Fruit fly (Drosophila melanogaster) whole organism, prepupa: ENCODE data around the gene sofe.

Source experiments
- Blimp-1 ChIP-seq: fragments of 200-800 bp; sonication (Bioruptor generic); optimal IDR thresholded peaks from 3 replicates; lab custom pipeline; 2017; ENCODE audit warnings: missing biosample characterization, missing genetic modification characterization, mild to moderate bottlenecking, moderate library complexity, missing genetic modification reagents
- CG10631 ChIP-seq: fragments of 200-800 bp; sonication (Bioruptor generic); optimal IDR thresholded peaks from 2 replicates; lab custom pipeline; 2016; ENCODE audit warnings: missing biosample characterization, missing genetic modification characterization
- CG11294 ChIP-seq: fragments of 200-800 bp; sonication (Bioruptor generic); IDR thresholded peaks from 2 replicates; pipeline ENCODE4 v1.3.6; 2022; ENCODE audit warnings: missing biosample characterization, missing genetic modification characterization
- CG11902 ChIP-seq: fragments of 200-800 bp; sonication (Bioruptor generic); optimal IDR thresholded peaks from 3 replicates; lab custom pipeline; 2016; ENCODE audit warnings: missing biosample characterization, missing genetic modification characterization
- CG15336 ChIP-seq: fragments of 200-800 bp; sonication (Bioruptor generic); IDR thresholded peaks from 2 replicates; pipeline ENCODE4 v1.3.6; 2022; ENCODE audit warnings: missing biosample characterization, missing genetic modification characterization
- CG16779 ChIP-seq: fragments of 200-800 bp; sonication (Bioruptor generic); optimal IDR thresholded peaks from 3 replicates; lab custom pipeline; 2017; ENCODE audit warnings: missing biosample characterization, mild to moderate bottlenecking, missing genetic modification characterization
- CG3032 ChIP-seq: fragments of 200-800 bp; optimal IDR thresholded peaks from 2 replicates; lab custom pipeline; 2019; ENCODE audit warnings: missing biosample characterization, mild to moderate bottlenecking, missing genetic modification characterization, moderate library complexity
- CG31627 ChIP-seq: fragments of 200-800 bp; sonication (Bioruptor generic); optimal IDR thresholded peaks from 3 replicates; lab custom pipeline; 2016; ENCODE audit warnings: missing biosample characterization, missing genetic modification characterization
- CG32006 ChIP-seq: fragments of 200-800 bp; sonication (Bioruptor generic); optimal IDR thresholded peaks from 3 replicates; lab custom pipeline; 2017; ENCODE audit warnings: missing biosample characterization, mild to moderate bottlenecking, missing genetic modification characterization
- CG34406 ChIP-seq: fragments of 200-800 bp; sonication (Bioruptor generic); optimal IDR thresholded peaks from 3 replicates; lab custom pipeline; 2016; ENCODE audit warnings: missing biosample characterization, missing genetic modification characterization
- CG4318 ChIP-seq: fragments of 200-800 bp; sonication (Bioruptor generic); optimal IDR thresholded peaks from 3 replicates; lab custom pipeline; 2017; ENCODE audit warnings: missing biosample characterization, mild to moderate bottlenecking, missing genetic modification characterization
- CG6163 ChIP-seq: fragments of 200-800 bp; sonication (Bioruptor generic); IDR thresholded peaks from 3 replicates; pipeline ENCODE4 v1.3.6; 2022; ENCODE audit warnings: missing biosample characterization, missing genetic modification characterization
- CG6792 ChIP-seq: fragments of 200-800 bp; sonication (Bioruptor generic); optimal IDR thresholded peaks from 3 replicates; lab custom pipeline; 2016; ENCODE audit warnings: missing biosample characterization, missing genetic modification characterization
- CG6808 ChIP-seq: fragments of 200-800 bp; sonication (Bioruptor generic); optimal IDR thresholded peaks from 3 replicates; lab custom pipeline; 2017; ENCODE audit warnings: missing biosample characterization, missing genetic modification characterization, mild to moderate bottlenecking, moderate library complexity, missing genetic modification reagents
- CG8319 ChIP-seq: fragments of 200-800 bp; sonication (Bioruptor generic); optimal IDR thresholded peaks from 3 replicates; lab custom pipeline; 2016; ENCODE audit warnings: missing biosample characterization, missing genetic modification characterization
- CG8632 ChIP-seq: fragments of 200-800 bp; sonication (Bioruptor generic); optimal IDR thresholded peaks from 3 replicates; lab custom pipeline; 2016; ENCODE audit warnings: missing biosample characterization, missing genetic modification characterization
- Eip78C ChIP-seq: fragments of 200-800 bp; sonication (Bioruptor generic); peaks from one replicate; lab custom pipeline; 2016; ENCODE audit warnings: missing biosample characterization, missing genetic modification characterization
- Eip93F ChIP-seq: fragments of 200-800 bp; sonication (Bioruptor generic); optimal IDR thresholded peaks from 2 replicates; lab custom pipeline; 2016; ENCODE audit warnings: missing biosample characterization, mild to moderate bottlenecking, missing genetic modification characterization
- Hr4 ChIP-seq: fragments of 200-800 bp; sonication (Bioruptor generic); optimal IDR thresholded peaks from 3 replicates; lab custom pipeline; 2016; ENCODE audit warnings: missing biosample characterization, missing genetic modification characterization
- Lpt ChIP-seq: fragments of 200-800 bp; sonication (Bioruptor generic); optimal IDR thresholded peaks from 3 replicates; lab custom pipeline; 2016; ENCODE audit warnings: missing biosample characterization, missing genetic modification characterization
- Met ChIP-seq: fragments of 200-800 bp; sonication (Bioruptor generic); optimal IDR thresholded peaks from 3 replicates; lab custom pipeline; 2016; ENCODE audit warnings: missing biosample characterization, missing genetic modification characterization
- OdsH ChIP-seq: fragments of 200-800 bp; sonication (Bioruptor generic); optimal IDR thresholded peaks from 3 replicates; lab custom pipeline; 2016; ENCODE audit warnings: missing biosample characterization, missing genetic modification characterization
- Smox ChIP-seq: fragments of 200-800 bp; sonication (Bioruptor generic); optimal IDR thresholded peaks from 3 replicates; lab custom pipeline; 2016; ENCODE audit warnings: missing biosample characterization, missing genetic modification characterization
- Sox15 ChIP-seq: fragments of 200-800 bp; sonication (Bioruptor generic); optimal IDR thresholded peaks from 3 replicates; lab custom pipeline; 2016; ENCODE audit warnings: missing biosample characterization, missing genetic modification characterization
- cyc ChIP-seq: fragments of 200-800 bp; sonication (Bioruptor generic); optimal IDR thresholded peaks from 3 replicates; lab custom pipeline; 2016; ENCODE audit warnings: missing biosample characterization, missing genetic modification characterization
- dac ChIP-seq: fragments of 200-800 bp; sonication (Bioruptor generic); optimal IDR thresholded peaks from 2 replicates; lab custom pipeline; 2017; ENCODE audit warnings: missing biosample characterization, mild to moderate bottlenecking, missing genetic modification characterization
- esn ChIP-seq: fragments of 200-800 bp; sonication (Bioruptor generic); optimal IDR thresholded peaks from 2 replicates; lab custom pipeline; 2016; ENCODE audit warnings: missing biosample characterization, mild to moderate bottlenecking, missing genetic modification characterization, moderate library complexity
- fd85E ChIP-seq: fragments of 200-800 bp; sonication (Bioruptor generic); optimal IDR thresholded peaks from 3 replicates; lab custom pipeline; 2016; ENCODE audit warnings: missing biosample characterization, missing genetic modification characterization
- fkh ChIP-seq: fragments of 200-800 bp; sonication (Bioruptor generic); optimal IDR thresholded peaks from 3 replicates; lab custom pipeline; 2017; ENCODE audit warnings: missing biosample characterization, mild to moderate bottlenecking, missing genetic modification characterization, moderate library complexity
- lz ChIP-seq: fragments of 200-800 bp; sonication (Bioruptor generic); optimal IDR thresholded peaks from 3 replicates; lab custom pipeline; 2016; ENCODE audit warnings: missing biosample characterization, missing genetic modification characterization
- net ChIP-seq: fragments of 200-800 bp; sonication (Bioruptor generic); optimal IDR thresholded peaks from 3 replicates; lab custom pipeline; 2016; ENCODE audit warnings: missing biosample characterization, missing genetic modification characterization
- salr ChIP-seq, 2 experiments: fragments of 200-800 bp; sonication (Bioruptor generic); optimal IDR thresholded peaks; 3 replicates each; lab custom pipeline; 2016 to 2018; ENCODE audit warnings: missing biosample characterization in 2 of 2, missing genetic modification characterization in 2 of 2, mild to moderate bottlenecking in 1 of 2
- ss ChIP-seq, 2 experiments: fragments of 200-800 bp; sonication (Bioruptor generic); optimal IDR thresholded peaks; 2 replicates in 1 of 2; 3 replicates in 1 of 2; lab custom pipeline; 2017 to 2018; ENCODE audit warnings: mild to moderate bottlenecking in 2 of 2, missing biosample characterization in 2 of 2, missing genetic modification characterization in 2 of 2, moderate library complexity in 1 of 2
- svp ChIP-seq: fragments of 200-800 bp; sonication (Bioruptor generic); peaks from one replicate; lab custom pipeline; 2016; ENCODE audit warnings: missing biosample characterization, missing genetic modification characterization
- topi ChIP-seq: fragments of 200-800 bp; sonication (Bioruptor generic); optimal IDR thresholded peaks from 3 replicates; lab custom pipeline; 2016; ENCODE audit warnings: missing biosample characterization, missing genetic modification characterization

sofe gene

DNA sequence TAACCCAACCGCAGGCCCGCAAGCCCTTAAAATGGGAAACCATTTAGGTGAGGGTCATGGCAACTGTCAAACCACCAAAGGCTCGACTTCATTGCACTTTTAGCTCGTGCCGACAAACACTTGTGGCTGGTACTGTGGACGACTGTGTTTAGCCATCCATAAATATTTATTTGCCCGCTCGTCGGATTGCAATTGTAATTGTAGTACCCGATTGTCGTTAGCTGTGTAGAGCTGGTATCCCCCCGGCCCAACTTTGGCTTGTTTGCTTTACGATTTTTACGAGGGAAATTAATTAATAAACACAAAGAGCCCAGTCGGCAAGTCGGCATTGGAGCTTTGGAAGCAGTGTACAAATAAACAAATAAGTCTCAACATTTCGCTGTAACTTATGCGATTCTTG, 12.0 kb downstream of the sofe start:
- TF ChIP-seq salr (GFP tag; optimal IDR thresholded peaks at IDR 0.05; lab: Kevin White, UChicago), result no peak
- TF ChIP-seq CG3032 (tag; lab: Kevin White, UChicago), result no peak
- TF ChIP-seq Hr4, result no peak
- TF ChIP-seq Blimp-1, result no peak
- TF ChIP-seq net (GFP tag; lab: Kevin White, UChicago), result no peak
- TF ChIP-seq cyc (GFP tag; lab: Kevin White, UChicago), result no peak
- TF ChIP-seq CG11294 (GFP tag; lab: Robert Waterston, UW), result no peak
- no peak for TF ChIP-seq fkh (GFP tag; lab: Kevin White, UChicago)
- no peak for TF ChIP-seq Sox15 (GFP tag; lab: Kevin White, UChicago)
- TF ChIP-seq CG15336 (GFP tag; lab: Robert Waterston, UW), result no peak

DNA sequence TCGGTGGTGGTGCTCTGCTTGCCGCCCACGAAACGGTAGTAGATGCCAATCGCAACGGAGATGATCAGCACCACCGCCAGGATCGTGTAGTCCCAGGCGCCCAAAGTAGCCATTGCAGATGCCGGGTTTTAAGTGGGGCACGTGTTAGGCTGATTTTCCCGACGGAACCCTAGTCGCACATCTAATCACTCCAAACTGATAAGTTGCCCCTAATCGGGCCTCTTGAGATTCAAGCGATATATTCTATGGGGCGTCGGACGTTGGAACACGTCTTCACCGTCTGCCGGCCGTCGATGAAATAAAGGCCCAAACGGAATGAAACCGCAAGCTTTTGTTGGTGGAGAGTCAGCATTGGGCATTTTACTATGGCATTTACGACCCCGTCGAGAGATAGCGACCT, 12.4 kb downstream of the sofe start, which contains the start of gene CG32669:
Gene CG32669, minus strand, starts transcription at position 275 of the 400 bp plus-strand sequence.
- no peak for TF ChIP-seq dac (GFP tag; lab: Kevin White, UChicago)
- TF ChIP-seq fd85E (GFP tag; lab: Kevin White, UChicago), result no peak
- TF ChIP-seq Sox15 (GFP tag; lab: Kevin White, UChicago), result no peak
- no peak for TF ChIP-seq CG16779 (tag; lab: Kevin White, UChicago)
- no peak for TF ChIP-seq CG34406 (GFP tag; lab: Kevin White, UChicago)
- no peak for TF ChIP-seq CG32006 (GFP tag; lab: Kevin White, UChicago)
- no peak for TF ChIP-seq lz (GFP tag; lab: Kevin White, UChicago)
- no peak for TF ChIP-seq CG8319 (GFP tag; lab: Kevin White, UChicago)
- no peak for TF ChIP-seq CG31627 (GFP tag; lab: Kevin White, UChicago)
- TF ChIP-seq Smox (GFP tag; lab: Kevin White, UChicago), result no peak
- TF ChIP-seq Eip93F (GFP tag; lab: Kevin White, UChicago), result no peak
- no peak for TF ChIP-seq cyc (GFP tag; lab: Kevin White, UChicago)
- no peak for TF ChIP-seq CG4318 (GFP tag; lab: Kevin White, UChicago)
- TF ChIP-seq salr (GFP tag; optimal IDR thresholded peaks at IDR 0.05; lab: Kevin White, UChicago), result no peak
- no peak for TF ChIP-seq CG8632 (GFP tag; lab: Kevin White, UChicago)
- TF ChIP-seq CG6808 (GFP tag; lab: Kevin White, UChicago), result no peak
- no peak for TF ChIP-seq Lpt (GFP tag; lab: Kevin White, UChicago)
- no peak for TF ChIP-seq CG10631 (GFP tag; lab: Kevin White, UChicago)
- TF ChIP-seq CG11902 (GFP tag; lab: Kevin White, UChicago), result no peak
- TF ChIP-seq CG6792 (GFP tag; lab: Kevin White, UChicago), result no peak

DNA sequence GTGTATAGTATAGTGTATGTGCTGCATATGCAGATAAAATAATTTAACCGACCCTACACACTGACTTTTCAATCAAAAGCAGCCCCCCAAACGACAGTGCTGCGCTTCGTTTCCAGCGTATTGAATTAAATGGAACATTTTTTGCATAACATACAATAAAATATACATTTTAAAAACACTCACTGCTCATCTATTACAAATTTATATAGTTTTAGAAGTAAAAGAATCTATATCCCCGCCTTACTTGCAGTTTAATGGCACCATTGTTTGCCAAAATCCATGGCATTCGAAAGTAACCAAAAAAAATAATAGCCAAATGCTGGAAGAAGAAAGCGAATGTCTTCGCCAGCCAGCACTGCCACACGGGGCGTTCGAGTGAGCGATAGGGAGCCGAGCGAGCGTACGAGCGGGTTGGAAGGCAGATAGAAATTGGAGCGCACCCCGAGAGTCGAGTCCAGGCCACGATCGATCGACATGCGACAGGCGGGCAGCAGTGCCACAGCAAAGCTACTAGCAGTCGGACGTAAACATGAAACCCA, 15.4 kb downstream of the sofe start, which contains the start of gene CG15209:
Gene CG15209, plus strand, starts transcription at position 489 of the 539 bp plus-strand sequence.
- peak; percentile 0 for TF ChIP-seq lz (GFP tag; lab: Kevin White, UChicago)
- peak; percentile 73 for TF ChIP-seq svp
- TF ChIP-seq ss (GFP tag; optimal IDR thresholded peaks at IDR 0.05; lab: Kevin White, UChicago), result peak in 1 of 2 experiments; percentile 5
- TF ChIP-seq CG6163, result no peak
- peak; percentile 30 for TF ChIP-seq CG32006 (GFP tag; lab: Kevin White, UChicago)
- no peak for TF ChIP-seq CG6808 (GFP tag; lab: Kevin White, UChicago)
- TF ChIP-seq Eip78C (GFP tag; lab: Kevin White, UChicago), result peak; percentile 51
- TF ChIP-seq Met (GFP tag; lab: Kevin White, UChicago), result no peak
- TF ChIP-seq topi (GFP tag; lab: Kevin White, UChicago), result peak; percentile 16

DNA sequence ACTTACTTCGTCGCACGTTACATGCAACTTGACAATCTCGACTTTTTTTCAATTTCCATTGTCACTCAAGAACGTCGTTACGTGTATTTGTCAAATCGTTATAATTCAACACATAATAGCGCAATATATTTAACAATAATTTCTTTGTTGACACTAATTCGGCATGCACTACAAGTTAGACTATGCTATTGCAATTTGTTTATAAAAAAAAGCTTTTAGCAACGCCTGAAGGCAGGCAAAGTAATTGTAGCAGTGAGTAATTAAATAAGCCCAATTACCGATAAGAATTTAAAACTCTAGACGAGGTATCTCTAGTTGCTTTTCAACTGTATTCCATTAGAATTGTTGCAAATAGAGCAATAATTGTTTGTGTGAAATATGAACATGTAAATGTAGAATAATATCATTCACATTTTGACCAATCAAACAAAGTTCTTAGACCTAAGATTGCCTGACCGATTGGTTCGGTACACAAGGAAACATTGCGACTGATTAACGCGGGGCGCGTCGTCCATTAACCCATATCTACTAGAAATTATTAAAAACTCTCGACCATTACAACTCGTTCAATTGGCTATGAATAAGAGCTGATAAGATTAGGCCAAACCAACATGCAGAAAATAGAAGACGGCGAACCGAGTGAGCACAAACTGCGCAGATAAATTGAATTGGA, 16.2 kb downstream of the sofe start:
- TF ChIP-seq CG34406 (GFP tag; lab: Kevin White, UChicago) (no peak), cyc (GFP tag; lab: Kevin White, UChicago) (no peak), OdsH (GFP tag; lab: Kevin White, UChicago) (no peak), esn (GFP tag; lab: Kevin White, UChicago) (no peak), Sox15 (GFP tag; lab: Kevin White, UChicago) (no peak), fkh (GFP tag; lab: Kevin White, UChicago) (peak; percentile 42), dac (GFP tag; lab: Kevin White, UChicago) (no peak), svp (peak; percentile 26)
- TF ChIP-seq, all 60 proteins: peak for 2
